Worm (Caenorhabditis elegans) whole organism, L4/young adult: ENCODE results near the gene F14B8.4.

Source experiments
- W03F9.2 ChIP-seq: fragments of 150-350 bp; optimal IDR thresholded peaks from 2 replicates; lab custom pipeline; 2014; ENCODE audit warnings: missing biosample characterization, missing genetic modification characterization
- dao-5 ChIP-seq: sonication (generic microtip); optimal IDR thresholded peaks from 2 replicates; lab custom pipeline; 2016; ENCODE audit warnings: missing genotype, missing genetic modification characterization, moderate library complexity, missing compliant biosample characterization
- him-1 ChIP-seq: sonication (generic microtip); optimal IDR thresholded peaks from 2 replicates; lab custom pipeline; 2016; ENCODE audit warnings: missing genotype, missing genetic modification reagents, missing genetic modification characterization, missing compliant biosample characterization

ce11 chrX:6937742-6938141 is 38.0 kb upstream of the F14B8.4 start:
- TF ChIP-seq him-1 (tag; lab: Kevin White, UChicago) (no peak), W03F9.2 (tag; lab: Kevin White, UChicago) (no peak), dao-5 (tag; lab: Kevin White, UChicago) (no peak)
